Worm (Caenorhabditis elegans) whole organism, midembryonic: Measurements from ENCODE around the gene gldi-6.

Experiments used
- klf-2 ChIP-seq: fragments of 200-800 bp; sonication (Bioruptor generic); conservative IDR thresholded peaks from 2 replicates; pipeline ENCODE4 v1.3.6; 2022; ENCODE audit warnings: missing genetic modification reagents, missing genetic modification characterization, missing compliant biosample characterization
- med-1 ChIP-seq: sonication (generic microtip); optimal IDR thresholded peaks from 2 replicates; lab custom pipeline; 2017; ENCODE audit warnings: missing genetic modification characterization, mild to moderate bottlenecking, missing compliant biosample characterization, antibody characterized with exemption, missing genetic modification reagents; ENCODE audit not compliant: insufficient read depth
- ref-1 ChIP-seq: fragments of 200-800 bp; sonication (Bioruptor generic); conservative IDR thresholded peaks from 2 replicates; pipeline ENCODE4 v1.3.6; 2022; ENCODE audit warnings: missing genetic modification reagents, missing genetic modification characterization, missing compliant biosample characterization
- ztf-23 ChIP-seq: fragments of 200-800 bp; sonication (Bioruptor generic); IDR thresholded peaks from 2 replicates; pipeline ENCODE4 v1.3.6; 2022; ENCODE audit warnings: missing genetic modification reagents, missing genetic modification characterization, missing compliant biosample characterization

ce11 chrII:3439842-3440640, 6.7 kb upstream of the gldi-6 start:
- TF ChIP-seq med-1 (GFP tag; lab: Kevin White, UChicago): no peak
- TF ChIP-seq ref-1 (GFP tag; lab: Robert Waterston, UW): no peak
- TF ChIP-seq ztf-23 (GFP tag; lab: Robert Waterston, UW): no peak
- no peak for TF ChIP-seq klf-2 (GFP tag; lab: Robert Waterston, UW)
